Worm (Caenorhabditis elegans): Measurements from ENCODE around the gene smk-1.

Gene smk-1

ce11 chrV:8653080-8653821 lies 45.7 kb downstream of the smk-1 start (continued):
- TF ChIP-seq elt-3 (tag; optimal IDR thresholded peaks at IDR 0.05) (peak in 2 of 3 experiments; percentile 34 to 80), nhr-237 (tag; optimal IDR thresholded peaks at IDR 0.05) (no peak), R02D3.7 (tag; optimal IDR thresholded peaks at IDR 0.05) (no peak), egl-5 (tag; optimal IDR thresholded peaks at IDR 0.05) (no peak), mdl-1 (tag; optimal IDR thresholded peaks at IDR 0.05) (no peak), nhr-23 (tag; optimal IDR thresholded peaks at IDR 0.05) (peak; percentile 75), nhr-25 (tag; optimal IDR thresholded peaks at IDR 0.05) (peak; percentile 55), pqm-1 (tag; optimal IDR thresholded peaks at IDR 0.05) (peak; percentile 71), nhr-11 (tag; optimal IDR thresholded peaks at IDR 0.05) (no peak), unc-39 (tag; optimal IDR thresholded peaks at IDR 0.05) (no peak), unc-62 (GFP tag; optimal IDR thresholded peaks at IDR 0.05) (peak; percentile 81)

DNA sequence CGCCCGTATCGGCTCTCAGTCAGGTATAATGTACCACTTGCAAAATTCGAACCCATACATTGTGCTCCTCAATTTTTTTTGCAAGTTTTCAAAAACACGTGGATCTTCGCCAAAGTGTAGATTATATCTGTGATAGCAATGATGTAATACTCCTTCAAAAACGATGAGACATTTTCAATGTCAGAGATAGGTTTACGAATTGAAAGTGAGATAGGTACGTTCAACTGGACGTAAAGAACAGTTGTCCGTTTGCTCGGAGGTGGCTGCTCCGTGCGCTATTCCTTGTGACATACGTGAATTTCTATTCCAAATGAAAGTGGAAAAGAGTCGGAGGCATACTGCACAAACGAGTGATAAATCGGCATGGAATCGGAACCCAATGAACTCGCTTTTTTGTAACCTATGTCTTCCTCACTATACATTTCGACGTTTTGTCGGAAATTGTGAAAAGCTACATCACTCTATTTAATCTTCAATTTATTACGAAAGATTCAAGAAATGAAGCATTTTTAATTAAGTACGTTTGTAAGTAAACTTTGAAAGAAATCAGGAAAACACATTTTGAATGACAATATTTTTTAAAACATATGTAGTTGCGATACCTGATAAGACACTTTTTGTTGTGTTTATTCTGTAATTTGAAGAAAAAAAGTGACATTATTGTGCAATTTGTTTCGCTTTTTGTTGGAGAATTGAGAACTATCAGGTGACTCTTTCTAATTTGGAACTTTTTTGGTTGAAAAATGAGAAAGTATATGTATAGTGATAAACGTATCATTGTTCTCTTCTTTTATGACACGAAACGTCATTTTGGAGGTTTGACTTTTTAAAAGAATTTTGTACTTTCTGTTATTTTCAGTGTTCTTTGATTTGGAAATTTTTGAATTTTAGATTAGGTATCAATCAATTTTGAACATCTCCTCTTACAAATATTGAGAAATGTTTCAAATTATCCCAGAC lies 47.1 kb downstream of the smk-1 start:
- TF ChIP-seq skn-1 (tag; optimal IDR thresholded peaks at IDR 0.05), result no peak
- peak; percentile 73 for TF ChIP-seq jun-1 (tag; optimal IDR thresholded peaks at IDR 0.05)
- TF ChIP-seq lin-39 (tag; optimal IDR thresholded peaks at IDR 0.05), result peak; percentile 26
- TF ChIP-seq unc-62 (GFP tag; optimal IDR thresholded peaks at IDR 0.05), result no peak
- TF ChIP-seq nhr-76 (tag; optimal IDR thresholded peaks at IDR 0.05), result peak; percentile 62
- TF ChIP-seq mdl-1 (tag; optimal IDR thresholded peaks at IDR 0.05), result no peak
- peak; percentile 45 for TF ChIP-seq pha-4 (tag; optimal IDR thresholded peaks at IDR 0.05)
- no peak for TF ChIP-seq ceh-16 (tag; optimal IDR thresholded peaks at IDR 0.05)
- peak; percentile 18 for TF ChIP-seq nfya-1 (tag; optimal IDR thresholded peaks at IDR 0.05; ENCODE audit: insufficient read depth)
- TF ChIP-seq nhr-12 (tag; optimal IDR thresholded peaks at IDR 0.05), result no peak
- TF ChIP-seq elt-2 (tag; optimal IDR thresholded peaks at IDR 0.05), result peak; percentile 90
- TF ChIP-seq aly-2 (tag; optimal IDR thresholded peaks at IDR 0.05), result no peak
- no peak for TF ChIP-seq sea-2 (GFP tag; optimal IDR thresholded peaks at IDR 0.05)
- peak; percentile 83 for TF ChIP-seq pqm-1 (tag; optimal IDR thresholded peaks at IDR 0.05)

DNA sequence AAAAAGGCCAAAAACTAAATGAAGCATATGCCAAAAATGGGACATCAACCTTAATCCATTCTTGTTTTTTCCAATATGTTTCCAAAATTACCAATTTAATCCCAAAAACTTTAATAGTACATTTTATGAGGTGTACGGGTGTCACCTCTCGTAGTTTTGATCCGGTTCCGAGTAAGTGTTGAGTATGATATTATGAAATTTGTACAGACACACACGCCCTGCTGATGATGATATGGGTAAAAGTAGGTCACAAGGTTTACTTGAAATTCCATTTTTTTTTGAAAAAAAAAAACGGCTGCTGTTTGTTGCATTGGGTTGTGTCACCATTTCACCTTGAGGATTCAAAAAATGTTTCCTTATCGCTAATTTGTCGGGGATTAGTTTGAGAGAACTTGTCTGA lies 50.3 kb downstream of the smk-1 start:
- TF ChIP-seq nhr-23 (tag; optimal IDR thresholded peaks at IDR 0.05) (peak; percentile 10), elt-3 (tag; optimal IDR thresholded peaks at IDR 0.05) (peak in 1 of 3 experiments; percentile 46), nhr-25 (tag; optimal IDR thresholded peaks at IDR 0.05) (peak; percentile 6), R02D3.7 (tag; optimal IDR thresholded peaks at IDR 0.05) (no peak), ceh-16 (tag; optimal IDR thresholded peaks at IDR 0.05) (no peak)

DNA sequence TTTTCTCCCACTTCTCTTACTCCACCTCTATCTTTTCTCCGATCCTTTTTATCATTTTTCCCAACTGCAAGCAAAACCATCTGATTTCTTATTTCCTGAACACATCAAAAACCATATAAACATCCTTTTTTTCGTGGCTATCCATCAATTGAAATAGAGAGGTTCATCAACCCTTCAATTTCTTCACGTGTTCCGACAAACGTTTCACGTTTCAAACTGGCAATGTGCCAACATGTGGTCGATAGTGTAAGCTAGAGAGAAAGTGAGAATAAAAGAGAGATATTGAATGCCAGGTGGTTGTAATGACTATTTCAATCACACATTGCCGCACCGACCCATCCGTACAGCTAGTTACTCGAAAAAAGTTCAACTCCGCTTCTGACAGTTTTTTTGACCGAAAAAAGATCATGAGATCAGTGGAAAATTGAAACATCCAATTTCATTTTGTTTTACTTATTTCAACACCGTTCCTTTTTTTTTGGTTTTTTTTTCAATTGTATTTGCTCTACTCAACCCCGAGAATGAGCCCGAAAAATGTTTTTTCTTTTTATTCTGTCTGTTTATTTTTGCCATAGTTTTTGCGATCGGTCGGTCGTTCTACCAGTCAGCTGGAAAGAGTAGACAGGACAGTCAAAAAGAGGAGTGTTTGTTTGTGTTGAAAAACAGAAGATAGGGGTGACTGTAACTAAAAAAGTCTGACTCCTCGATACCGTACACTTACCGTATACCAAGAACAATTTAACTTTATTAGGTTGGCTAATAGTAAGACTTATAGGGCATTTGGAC lies 51.2 kb downstream of the smk-1 start:
- TF ChIP-seq lin-39 (tag; optimal IDR thresholded peaks at IDR 0.05), result peak; percentile 45
- TF ChIP-seq unc-62 (GFP tag; optimal IDR thresholded peaks at IDR 0.05), result peak; percentile 24
- TF ChIP-seq nhr-11 (tag; optimal IDR thresholded peaks at IDR 0.05), result no peak
- TF ChIP-seq nfya-1 (tag; optimal IDR thresholded peaks at IDR 0.05; ENCODE audit: insufficient read depth), result peak; percentile 6
- TF ChIP-seq nhr-25 (tag; optimal IDR thresholded peaks at IDR 0.05), result no peak
- peak; percentile 48 for TF ChIP-seq nhr-43 (tag; optimal IDR thresholded peaks at IDR 0.05; ENCODE audit: poor library complexity, severe bottlenecking)
- TF ChIP-seq eor-1 (tag; optimal IDR thresholded peaks at IDR 0.05), result no peak
- no peak for TF ChIP-seq pqm-1 (tag; optimal IDR thresholded peaks at IDR 0.05)
- TF ChIP-seq nhr-77 (tag; optimal IDR thresholded peaks at IDR 0.05), result no peak
- no peak for TF ChIP-seq daf-12 (tag; optimal IDR thresholded peaks at IDR 0.05)
- no peak for TF ChIP-seq nhr-67 (tag; optimal IDR thresholded peaks at IDR 0.05)
- no peak for TF ChIP-seq nhr-237 (tag; optimal IDR thresholded peaks at IDR 0.05)
- TF ChIP-seq snpc-4 (tag; optimal IDR thresholded peaks at IDR 0.05), result no peak
- no peak for TF ChIP-seq unc-39 (tag; optimal IDR thresholded peaks at IDR 0.05)
- no peak for TF ChIP-seq hmg-11 (tag; optimal IDR thresholded peaks at IDR 0.05)
- no peak for TF ChIP-seq lsy-12 (tag; optimal IDR thresholded peaks at IDR 0.05)
- peak; percentile 25 for TF ChIP-seq nhr-23 (tag; optimal IDR thresholded peaks at IDR 0.05)
- no peak for TF ChIP-seq R02D3.7 (tag; optimal IDR thresholded peaks at IDR 0.05)
- TF ChIP-seq pha-4 (tag; optimal IDR thresholded peaks at IDR 0.05), result peak; percentile 73
- no peak for TF ChIP-seq ceh-16 (tag; optimal IDR thresholded peaks at IDR 0.05)
- no peak for TF ChIP-seq egl-27 (tag; optimal IDR thresholded peaks at IDR 0.05)
- TF ChIP-seq ztf-11 (tag; optimal IDR thresholded peaks at IDR 0.05), result no peak
- no peak for TF ChIP-seq fos-1 (tag; optimal IDR thresholded peaks at IDR 0.05)
- no peak for TF ChIP-seq ceh-82 (tag; optimal IDR thresholded peaks at IDR 0.05)
- no peak for TF ChIP-seq mml-1 (tag; optimal IDR thresholded peaks at IDR 0.05)
- no peak for TF ChIP-seq sea-2 (GFP tag; optimal IDR thresholded peaks at IDR 0.05)
- TF ChIP-seq elt-3 (tag; optimal IDR thresholded peaks at IDR 0.05), result no peak
- TF ChIP-seq zag-1 (tag; optimal IDR thresholded peaks at IDR 0.05), result no peak
- TF ChIP-seq ceh-28 (tag; optimal IDR thresholded peaks at IDR 0.05), result no peak
- no peak for TF ChIP-seq lin-15B (tag; optimal IDR thresholded peaks at IDR 0.05)
- TF ChIP-seq elt-1 (tag; optimal IDR thresholded peaks at IDR 0.05), result no peak
- TF ChIP-seq egl-5 (tag; optimal IDR thresholded peaks at IDR 0.05), result peak; percentile 51
